Fruit fly (Drosophila melanogaster): ENCODE results near the gene Pi4KIIIalpha.

The Pi4KIIIalpha gene

DNA sequence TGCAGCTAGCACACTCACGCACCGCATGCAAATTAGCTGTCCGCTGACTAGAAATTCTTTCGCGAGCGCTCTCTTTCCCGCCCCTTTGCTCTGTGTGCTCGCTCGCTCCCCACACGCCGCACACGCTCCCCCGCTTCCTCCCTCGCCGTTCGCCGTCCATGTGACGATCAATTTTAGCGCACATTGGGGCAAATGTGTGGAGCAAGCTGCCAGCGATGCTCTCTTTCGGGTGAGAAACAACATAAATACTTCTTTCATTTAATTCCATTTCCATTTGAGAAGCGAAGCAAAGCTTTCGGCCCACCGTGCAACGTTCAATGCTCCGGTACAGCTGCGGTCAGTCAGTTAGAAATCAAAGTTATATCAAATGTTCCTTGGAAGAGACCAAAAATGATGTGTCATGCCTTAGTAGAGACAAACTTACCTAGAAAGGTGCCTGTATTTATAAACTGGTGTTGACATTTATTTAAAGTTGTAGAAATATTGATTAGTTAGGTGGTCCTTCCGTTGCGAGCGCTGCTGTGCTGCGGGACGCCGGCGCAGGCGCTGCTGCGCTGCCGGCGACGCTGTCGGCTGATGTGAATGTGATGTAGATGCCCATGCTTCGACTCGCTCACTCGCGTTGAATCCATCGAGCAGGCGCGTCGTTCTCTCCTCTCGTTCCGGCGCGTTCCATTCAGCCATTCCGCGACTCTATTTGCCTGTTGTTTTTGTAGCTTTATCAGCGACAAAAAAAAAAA is 21.6 kb downstream of the Pi4KIIIalpha start (continued):
- TF ChIP-seq MTF-1 (GFP tag; optimal IDR thresholded peaks at IDR 0.05; ENCODE audit: borderline replicate concordance), result peak; percentile 88
- TF ChIP-seq unpg (GFP tag; optimal IDR thresholded peaks at IDR 0.05), result peak; percentile 98
- TF ChIP-seq croc (GFP tag; conservative IDR thresholded peaks at IDR 0.05), result peak; percentile 94
- peak; percentile 98 for TF ChIP-seq CG1603 (tag; optimal IDR thresholded peaks at IDR 0.05)
- peak; percentile 98 for TF ChIP-seq Oli (tag; optimal IDR thresholded peaks at IDR 0.05)
- peak; percentile 92 for TF ChIP-seq tup (GFP tag; optimal IDR thresholded peaks at IDR 0.05)
- peak; percentile 62 for TF ChIP-seq Sry-δ (GFP tag; optimal IDR thresholded peaks at IDR 0.05)
- TF ChIP-seq ac (GFP tag; optimal IDR thresholded peaks at IDR 0.05), result peak; percentile 79
- peak; percentile 76; the same call in 1 of the 2 replicates for TF ChIP-seq Doc2 (GFP tag; IDR thresholded peaks at IDR 0.05)
- peak; percentile 94 for TF ChIP-seq pb (GFP tag; optimal IDR thresholded peaks at IDR 0.05)
- TF ChIP-seq Bgb (GFP tag; IDR thresholded peaks at IDR 0.05; ENCODE audit: partially characterized antibody), result peak; percentile 82
- TF ChIP-seq CG8281 (tag; optimal IDR thresholded peaks at IDR 0.05), result peak; percentile 86
- peak; percentile 98 for TF ChIP-seq odd (GFP tag; optimal IDR thresholded peaks at IDR 0.05)
- TF ChIP-seq CG11398 (GFP tag; optimal IDR thresholded peaks at IDR 0.05), result peak; percentile 95
- TF ChIP-seq pnt (GFP tag; optimal IDR thresholded peaks at IDR 0.05), result peak; percentile 94
- peak; percentile 96 to 98 for TF ChIP-seq Hr51 (GFP tag; optimal IDR thresholded peaks at IDR 0.05)
- TF ChIP-seq Neu2 (GFP tag; optimal IDR thresholded peaks at IDR 0.05; ENCODE audit: borderline replicate concordance), result peak; percentile 82
- TF ChIP-seq CG34376 (GFP tag; optimal IDR thresholded peaks at IDR 0.05), result peak; percentile 93
- TF ChIP-seq nerfin-1 (tag; optimal IDR thresholded peaks at IDR 0.05), result peak; percentile 90
- peak; percentile 92 for TF ChIP-seq CG11247 (GFP tag; IDR thresholded peaks at IDR 0.05)
- TF ChIP-seq CG17612 (GFP tag; IDR thresholded peaks at IDR 0.05), result peak; percentile 89
- TF ChIP-seq CG12219 (GFP tag; optimal IDR thresholded peaks at IDR 0.05), result peak; percentile 98
- TF ChIP-seq CG6175 (GFP tag; IDR thresholded peaks at IDR 0.05), result peak; percentile 87
- TF ChIP-seq CG14965 (GFP tag; optimal IDR thresholded peaks at IDR 0.05; ENCODE audit: borderline replicate concordance), result peak; percentile 78
- TF ChIP-seq CG31388 (GFP tag; optimal IDR thresholded peaks at IDR 0.05), result peak; percentile 75
- peak; percentile 86 for TF ChIP-seq CG3163 (GFP tag; optimal IDR thresholded peaks at IDR 0.05)
- peak; percentile 47; the same call in 1 of the 2 replicates for TF ChIP-seq Scr (GFP tag; IDR thresholded peaks at IDR 0.05; ENCODE audit: partially characterized antibody)
- TF ChIP-seq CG12071 (GFP tag; optimal IDR thresholded peaks at IDR 0.05), result peak; percentile 97
- TF ChIP-seq CG11093 (GFP tag; IDR thresholded peaks at IDR 0.05), result peak; percentile 96
- peak; percentile 90 for TF ChIP-seq B-H2 (GFP tag; optimal IDR thresholded peaks at IDR 0.05)
- TF ChIP-seq dpn (GFP tag; optimal IDR thresholded peaks at IDR 0.05), result peak; percentile 97 to 98
- peak; percentile 74 for TF ChIP-seq dan (GFP tag; IDR thresholded peaks at IDR 0.05)
- TF ChIP-seq CG2129 (GFP tag; IDR thresholded peaks at IDR 0.05; ENCODE audit: partially characterized antibody), result no peak
- TF ChIP-seq dati (GFP tag; IDR thresholded peaks at IDR 0.05), result peak; percentile 85
- peak; percentile 89 for TF ChIP-seq gsb (GFP tag; IDR thresholded peaks at IDR 0.05)
- no peak for TF ChIP-seq hkb (optimal IDR thresholded peaks at IDR 0.05)
- peak; percentile 98 for TF ChIP-seq hkb (GFP tag; IDR thresholded peaks at IDR 0.05)
- TF ChIP-seq al (GFP tag; IDR thresholded peaks at IDR 0.05), result peak; percentile 95
- peak; percentile 92 for TF ChIP-seq kah (GFP tag; optimal IDR thresholded peaks at IDR 0.05)
- TF ChIP-seq CG2678 (tag; optimal IDR thresholded peaks at IDR 0.05), result peak; percentile 98
- peak; percentile 96 for TF ChIP-seq BtbVII (GFP tag; optimal IDR thresholded peaks at IDR 0.05)
- peak; percentile 93 for TF ChIP-seq Camta (GFP tag; optimal IDR thresholded peaks at IDR 0.05)
- peak; percentile 87 for TF ChIP-seq emc (GFP tag; optimal IDR thresholded peaks at IDR 0.05)
- no peak for TF ChIP-seq unc-4 (GFP tag; IDR thresholded peaks at IDR 0.05; ENCODE audit: partially characterized antibody)
- peak; percentile 97 for TF ChIP-seq CG32767 (GFP tag; IDR thresholded peaks at IDR 0.05)
- TF ChIP-seq CG18011 (GFP tag; optimal IDR thresholded peaks at IDR 0.05), result peak; percentile 89
- TF ChIP-seq CG4360 (GFP tag; IDR thresholded peaks at IDR 0.05), result peak; percentile 90
- peak; percentile 95 for TF ChIP-seq NC2α (GFP tag; optimal IDR thresholded peaks at IDR 0.05)
- TF ChIP-seq CG11723 (GFP tag; optimal IDR thresholded peaks at IDR 0.05), result peak; percentile 96
